Worm (Caenorhabditis elegans) whole organism, L4 larva: ENCODE measurements around the gene clpf-1.

Source experiments
- daf-8 ChIP-seq: fragments of 200-800 bp; sonication (Bioruptor generic); IDR thresholded peaks from 2 replicates; pipeline ENCODE4 v1.3.6; 2022; ENCODE audit warnings: missing genetic modification characterization, missing compliant biosample characterization
- dve-1 ChIP-seq: sonication (generic microtip); optimal IDR thresholded peaks from 2 replicates; lab custom pipeline; 2017; ENCODE audit warnings: antibody characterized with exemption, mild to moderate bottlenecking, missing genetic modification characterization, missing compliant biosample characterization; ENCODE audit not compliant: insufficient read depth
- lin-38 ChIP-seq: fragments of 200-800 bp; sonication (Bioruptor generic); IDR thresholded peaks from 2 replicates; pipeline ENCODE4 v1.3.6; 2022; ENCODE audit warnings: missing genetic modification reagents, missing genetic modification characterization, missing compliant biosample characterization
- mep-1 ChIP-seq: fragments of 150-350 bp; sonication (generic microtip); optimal IDR thresholded peaks from 3 replicates; lab custom pipeline; 2014; ENCODE audit warnings: missing biosample characterization, missing genetic modification characterization
- nhr-10 ChIP-seq: fragments of 150-350 bp; optimal IDR thresholded peaks from 2 replicates; lab custom pipeline; 2014; ENCODE audit warnings: missing biosample characterization, missing genetic modification characterization
- nhr-28 ChIP-seq: fragments of 150-350 bp; optimal IDR thresholded peaks from 2 replicates; lab custom pipeline; 2014; ENCODE audit warnings: missing biosample characterization, missing genetic modification characterization
- skn-1 ChIP-seq: fragments of 150-350 bp; optimal IDR thresholded peaks from 2 replicates; lab custom pipeline; 2014; ENCODE audit warnings: missing biosample characterization, missing genetic modification characterization
- snpc-1.2 ChIP-seq: fragments of 200-800 bp; sonication (Bioruptor generic); IDR thresholded peaks from 2 replicates; pipeline ENCODE4 v1.3.6; 2022; ENCODE audit warnings: missing genetic modification reagents, missing genetic modification characterization, missing compliant biosample characterization

DNA sequence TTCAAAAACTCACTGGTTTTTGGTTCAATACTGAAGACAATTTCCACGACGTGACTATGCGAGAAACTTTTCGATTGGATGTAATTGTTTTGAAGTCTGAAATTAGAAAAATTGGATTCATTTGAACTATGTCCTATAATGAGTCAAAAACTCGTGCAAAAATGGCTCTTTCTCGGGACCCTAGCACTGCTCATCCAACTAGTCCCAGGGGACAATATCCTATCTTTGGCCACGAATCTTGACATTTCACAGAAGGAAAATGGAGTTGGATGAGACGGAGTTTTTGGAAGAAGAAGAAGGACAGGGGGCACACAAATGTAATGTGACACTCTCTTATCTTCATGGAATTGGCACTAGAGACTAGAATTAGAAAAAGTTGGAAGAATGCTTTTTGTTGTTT lies 15.7 kb upstream of the clpf-1 start:
- TF ChIP-seq skn-1 (tag; lab: Kevin White, UChicago) (no peak), lin-38 (GFP tag; lab: Robert Waterston, UW) (no peak), nhr-10 (tag; lab: Kevin White, UChicago) (no peak), nhr-28 (tag; lab: Kevin White, UChicago) (no peak), daf-8 (GFP tag; lab: Robert Waterston, UW) (no peak), snpc-1.2 (GFP tag; lab: Robert Waterston, UW) (no peak), dve-1 (tag; lab: Kevin White, UChicago) (no peak), mep-1 (tag; lab: Kevin White, UChicago) (no peak)
